Worm (Caenorhabditis elegans): ENCODE data around the gene gldi-8.

ce11 chrIII:12608220-12608958 lies 8.9 kb upstream of the gldi-8 start, which contains the start of gene epc-1:
- TF ChIP-seq ets-5 (GFP tag; IDR thresholded peaks at IDR 0.05) (no peak), F16B12.6 (tag; optimal IDR thresholded peaks at IDR 0.05) (peak; percentile 43), aha-1 (tag; optimal IDR thresholded peaks at IDR 0.05) (peak; percentile 80), ces-1 (GFP tag; optimal IDR thresholded peaks at IDR 0.05) (no peak), pqm-1 (tag; optimal IDR thresholded peaks at IDR 0.05) (peak; percentile 5), ama-1 (optimal IDR thresholded peaks at IDR 0.05) (peak; percentile 82)

Data from whole organism, L1 larva.